Worm (Caenorhabditis elegans) whole organism, L3 larva: Measurements from ENCODE around the gene mec-2.

Experiments
- ama-1 ChIP-seq: fragments of 150-350 bp; optimal IDR thresholded peaks from 2 replicates; lab custom pipeline; 2018
- ceh-16 ChIP-seq: sonication (generic microtip); optimal IDR thresholded peaks from 2 replicates; lab custom pipeline; 2017; ENCODE audit warnings: missing biosample characterization, missing genetic modification characterization
- ceh-82 ChIP-seq: fragments of 150-350 bp; optimal IDR thresholded peaks from 2 replicates; lab custom pipeline; 2014; ENCODE audit warnings: missing biosample characterization, missing genetic modification characterization
- ceh-9 ChIP-seq: sonication (generic microtip); optimal IDR thresholded peaks from 2 replicates; lab custom pipeline; 2018; ENCODE audit warnings: missing biosample characterization, missing genetic modification characterization
- egl-27 ChIP-seq: sonication (generic microtip); optimal IDR thresholded peaks from 4 replicates; lab custom pipeline; 2017; ENCODE audit warnings: missing biosample characterization, missing genetic modification reagents, missing genetic modification characterization
- egl-5 ChIP-seq: fragments of 150-350 bp; optimal IDR thresholded peaks from 2 replicates; lab custom pipeline; 2017; ENCODE audit warnings: missing biosample characterization, missing genetic modification reagents, missing genetic modification characterization, inconsistent platforms
- elt-1 ChIP-seq: fragments of 150-350 bp; optimal IDR thresholded peaks from 2 replicates; lab custom pipeline; 2014; ENCODE audit warnings: missing biosample characterization, missing genetic modification characterization
- elt-2 ChIP-seq: sonication (generic microtip); optimal IDR thresholded peaks from 2 replicates; lab custom pipeline; 2016; ENCODE audit warnings: missing genetic modification reagents, mild to moderate bottlenecking, missing genetic modification characterization, missing compliant biosample characterization
- elt-3 ChIP-seq, 3 experiments: fragments of 150-350 bp in 1 of 3; sonication (generic microtip) in 2 of 3; optimal IDR thresholded peaks; 2 replicates in 2 of 3; 4 replicates in 1 of 3; lab custom pipeline; 2014 to 2017; ENCODE audit warnings: missing biosample characterization in 3 of 3, missing genetic modification characterization in 3 of 3
- fkh-10 ChIP-seq: sonication (generic microtip); optimal IDR thresholded peaks from 2 replicates; lab custom pipeline; 2017; ENCODE audit warnings: missing biosample characterization, missing genetic modification reagents, missing genetic modification characterization
- fkh-2 ChIP-seq: fragments of 150-350 bp; optimal IDR thresholded peaks from 2 replicates; lab custom pipeline; 2014; ENCODE audit warnings: missing biosample characterization, missing genetic modification reagents, missing genetic modification characterization
- fos-1 ChIP-seq: fragments of 150-350 bp; optimal IDR thresholded peaks from 2 replicates; lab custom pipeline; 2014; ENCODE audit warnings: missing biosample characterization, missing genetic modification characterization
- hmg-11 ChIP-seq: sonication (generic microtip); optimal IDR thresholded peaks from 2 replicates; lab custom pipeline; 2016; ENCODE audit warnings: missing genetic modification characterization, missing compliant biosample characterization
- jun-1 ChIP-seq: fragments of 150-350 bp; optimal IDR thresholded peaks from 2 replicates; lab custom pipeline; 2014; ENCODE audit warnings: missing biosample characterization, missing genetic modification reagents, missing genetic modification characterization
- lin-39 ChIP-seq: fragments of 150-350 bp; optimal IDR thresholded peaks from 2 replicates; lab custom pipeline; 2018; ENCODE audit warnings: missing biosample characterization, missing genetic modification reagents, missing genetic modification characterization
- lsy-12 ChIP-seq: sonication (generic microtip); optimal IDR thresholded peaks from 2 replicates; lab custom pipeline; 2016; ENCODE audit warnings: mild to moderate bottlenecking, missing genetic modification characterization, missing compliant biosample characterization
- mdl-1 ChIP-seq: fragments of 150-350 bp; optimal IDR thresholded peaks from 2 replicates; lab custom pipeline; 2014; ENCODE audit warnings: missing biosample characterization, missing genetic modification characterization
- mml-1 ChIP-seq: fragments of 150-350 bp; sonication (generic microtip); optimal IDR thresholded peaks from 3 replicates; lab custom pipeline; 2014; ENCODE audit warnings: missing biosample characterization, missing genetic modification characterization
- nfya-1 ChIP-seq: sonication (generic microtip); optimal IDR thresholded peaks from 2 replicates; lab custom pipeline; 2017; ENCODE audit warnings: missing genetic modification characterization, mild to moderate bottlenecking, missing compliant biosample characterization, antibody characterized with exemption, moderate library complexity; ENCODE audit not compliant: insufficient read depth
- nhr-11 ChIP-seq: fragments of 150-350 bp; optimal IDR thresholded peaks from 2 replicates; lab custom pipeline; 2014; ENCODE audit warnings: missing biosample characterization, missing genetic modification characterization
- nhr-12 ChIP-seq: fragments of 150-350 bp; optimal IDR thresholded peaks from 2 replicates; lab custom pipeline; 2014; ENCODE audit warnings: missing biosample characterization, missing genetic modification characterization
- nhr-23 ChIP-seq: fragments of 150-350 bp; optimal IDR thresholded peaks from 2 replicates; lab custom pipeline; 2014; ENCODE audit warnings: missing biosample characterization, missing genetic modification reagents, missing genetic modification characterization
- nhr-25 ChIP-seq: sonication (generic microtip); optimal IDR thresholded peaks from 2 replicates; lab custom pipeline; 2017; ENCODE audit warnings: missing biosample characterization, missing genetic modification characterization
- nhr-67 ChIP-seq: fragments of 150-350 bp; optimal IDR thresholded peaks from 2 replicates; lab custom pipeline; 2014; ENCODE audit warnings: missing biosample characterization, missing genetic modification characterization
- pha-4 ChIP-seq: fragments of 150-350 bp; optimal IDR thresholded peaks from 2 replicates; lab custom pipeline; 2014; ENCODE audit warnings: missing biosample characterization, missing genetic modification reagents, missing genetic modification characterization
- pqm-1 ChIP-seq: fragments of 150-350 bp; optimal IDR thresholded peaks from 2 replicates; lab custom pipeline; 2017; ENCODE audit warnings: missing biosample characterization, missing genetic modification characterization, inconsistent platforms
- sea-2 ChIP-seq: fragments of 150-350 bp; sonication (generic microtip); optimal IDR thresholded peaks from 4 replicates; lab custom pipeline; 2014; ENCODE audit warnings: missing biosample characterization, missing genetic modification reagents, missing genetic modification characterization
- skn-1 ChIP-seq: fragments of 150-350 bp; optimal IDR thresholded peaks from 2 replicates; lab custom pipeline; 2014; ENCODE audit warnings: missing biosample characterization, missing genetic modification characterization
- snpc-4 ChIP-seq: fragments of 150-350 bp; optimal IDR thresholded peaks from 2 replicates; lab custom pipeline; 2014; ENCODE audit warnings: missing biosample characterization, missing genetic modification characterization
- tbx-2 ChIP-seq: sonication (generic microtip); optimal IDR thresholded peaks from 2 replicates; lab custom pipeline; 2016; ENCODE audit warnings: mild to moderate bottlenecking, missing genetic modification characterization, missing compliant biosample characterization
- unc-39 ChIP-seq: sonication (generic microtip); optimal IDR thresholded peaks from 4 replicates; lab custom pipeline; 2017; ENCODE audit warnings: missing biosample characterization, missing genetic modification characterization
- unc-62 ChIP-seq: fragments of 150-350 bp; sonication (generic microtip); optimal IDR thresholded peaks from 4 replicates; lab custom pipeline; 2014; ENCODE audit warnings: missing biosample characterization, missing genetic modification reagents, missing genetic modification characterization
- zag-1 ChIP-seq: fragments of 150-350 bp; optimal IDR thresholded peaks from 2 replicates; lab custom pipeline; 2014; ENCODE audit warnings: missing biosample characterization, missing genetic modification characterization
- ztf-11 ChIP-seq: fragments of 150-350 bp; optimal IDR thresholded peaks from 2 replicates; lab custom pipeline; 2014; ENCODE audit warnings: missing biosample characterization, missing genetic modification characterization
- ztf-4 ChIP-seq: fragments of 150-350 bp; optimal IDR thresholded peaks from 2 replicates; lab custom pipeline; 2014; ENCODE audit warnings: missing biosample characterization, missing genetic modification characterization

Gene mec-2

DNA sequence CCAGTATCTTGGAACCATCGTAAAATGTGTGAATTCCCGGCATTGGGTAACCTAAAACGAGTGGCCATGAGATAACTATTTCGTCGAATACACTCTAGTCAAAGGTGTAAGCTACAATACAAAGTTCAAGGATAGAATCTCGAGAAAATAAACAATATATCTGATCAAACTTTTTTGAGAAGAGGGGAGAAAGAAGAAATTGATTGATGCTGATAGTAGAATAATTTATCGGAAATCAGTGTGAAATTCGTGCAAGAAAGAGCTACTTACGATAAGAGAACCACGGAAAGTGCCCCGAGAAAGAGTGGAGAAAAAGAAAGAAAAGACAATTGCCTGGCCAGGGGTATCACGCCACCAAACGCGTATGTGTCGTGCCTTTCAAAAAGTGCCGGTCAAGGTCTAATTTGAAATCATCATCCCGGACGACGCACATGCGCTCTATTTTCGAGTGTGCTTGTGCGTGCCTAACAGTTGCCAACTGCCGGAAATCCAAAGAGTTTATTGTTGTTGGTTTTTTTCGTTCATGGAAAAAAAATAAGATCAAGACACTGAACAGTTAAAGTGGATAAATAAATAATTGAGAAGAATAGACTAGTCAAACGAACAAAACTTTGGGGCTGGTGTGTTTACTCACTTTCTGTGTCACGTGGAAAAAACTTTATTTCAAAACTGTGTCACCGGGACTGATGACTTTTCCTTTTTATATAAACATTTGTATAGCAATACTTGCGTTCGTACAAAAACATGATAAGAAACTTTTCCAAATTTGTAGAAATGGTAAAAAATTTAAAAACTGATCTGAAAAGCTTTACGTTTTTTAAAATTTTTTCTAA lies 44.6 kb upstream of the mec-2 start, which contains the start of gene mboa-3:
TSS of gene mboa-3 (minus strand) at position 51 of the 833 bp plus-strand sequence.
- peak; percentile 92 for TF ChIP-seq pha-4 (tag; lab: Kevin White, UChicago)
- no peak for TF ChIP-seq mdl-1
- no peak for TF ChIP-seq egl-27
- no peak for TF ChIP-seq unc-39
- TF ChIP-seq ztf-4 = no peak
- TF ChIP-seq elt-2 (tag; lab: Kevin White, UChicago) = peak; percentile 88
- no peak for TF ChIP-seq egl-5 (tag; lab: Kevin White, UChicago)
- TF ChIP-seq nhr-11 = no peak
- no peak for TF ChIP-seq fkh-10 (GFP tag; lab: Kevin White, UChicago)
- no peak for TF ChIP-seq ceh-82
- TF ChIP-seq fos-1 (tag; lab: Kevin White, UChicago) = no peak
- TF ChIP-seq pqm-1 (tag; lab: Kevin White, UChicago) = peak; percentile 66
- no peak for TF ChIP-seq fkh-2 (tag; lab: Kevin White, UChicago)

- TF ChIP-seq pqm-1 (tag; lab: Kevin White, UChicago) = peak; percentile 82
- TF ChIP-seq hmg-11 = no peak
- no peak for TF ChIP-seq ceh-82
- peak; percentile 26 for TF ChIP-seq lsy-12 (tag; lab: Kevin White, UChicago)
- peak; percentile 96 for TF ChIP-seq elt-2 (tag; lab: Kevin White, UChicago)
- peak; percentile 28 for TF ChIP-seq nhr-23
- TF ChIP-seq mdl-1 = no peak
- peak in 1 of 3 experiments; percentile 0 for TF ChIP-seq elt-3 (tag; optimal IDR thresholded peaks at IDR 0.05; lab: Kevin White, UChicago)
- TF ChIP-seq nfya-1 (tag; lab: Kevin White, UChicago) = no peak
- peak; percentile 72 for TF ChIP-seq nhr-25 (tag; lab: Kevin White, UChicago)
Measured at ce11 chrX:5524260-5524659, 43.3 kb upstream of the mec-2 start.

ce11 chrX:5538416-5538815 lies 29.1 kb upstream of the mec-2 start, which contains the start of gene lgx-1:
lgx-1 (minus strand) TSS chrX:5538516.
- TF ChIP-seq nhr-25 (tag; lab: Kevin White, UChicago) (no peak), lin-39 (tag; lab: Kevin White, UChicago) (no peak), pha-4 (tag; lab: Kevin White, UChicago) (no peak), elt-3 (tag; optimal IDR thresholded peaks at IDR 0.05; lab: Kevin White, UChicago) (no peak), mml-1 (no peak), nhr-67 (tag; lab: Kevin White, UChicago) (no peak), zag-1 (no peak), nfya-1 (tag; lab: Kevin White, UChicago) (no peak), ceh-9 (tag; lab: Kevin White, UChicago) (no peak)

ce11 chrX:5543651-5544050 lies 23.9 kb upstream of the mec-2 start, which contains the start of gene C54G7.1:
C54G7.1 (plus strand) TSS chrX:5543951.
- TF ChIP-seq mml-1 (no peak), tbx-2 (tag; lab: Kevin White, UChicago) (no peak), nhr-67 (tag; lab: Kevin White, UChicago) (no peak), sea-2 (GFP tag; lab: Kevin White, UChicago) (no peak), snpc-4 (tag; lab: Kevin White, UChicago) (no peak), nhr-12 (tag; lab: Kevin White, UChicago) (no peak), ztf-11 (tag; lab: Kevin White, UChicago) (no peak), elt-3 (tag; optimal IDR thresholded peaks at IDR 0.05; lab: Kevin White, UChicago) (no peak), skn-1 (tag; lab: Kevin White, UChicago) (no peak), fkh-10 (GFP tag; lab: Kevin White, UChicago) (no peak), pha-4 (tag; lab: Kevin White, UChicago) (no peak), egl-5 (tag; lab: Kevin White, UChicago) (no peak), hmg-11 (no peak), elt-1 (no peak), jun-1 (tag; lab: Kevin White, UChicago) (no peak), ama-1 (lab: Kevin White, UChicago) (no peak)

ce11 chrX:5547828-5548227 lies 19.7 kb upstream of the mec-2 start:
- no peak for TF ChIP-seq egl-5 (tag; lab: Kevin White, UChicago)
- TF ChIP-seq unc-62 (GFP tag; lab: Kevin White, UChicago) = no peak
- no peak for TF ChIP-seq egl-27
- no peak for TF ChIP-seq ceh-9 (tag; lab: Kevin White, UChicago)
- TF ChIP-seq elt-2 (tag; lab: Kevin White, UChicago) = no peak
- TF ChIP-seq elt-3 (tag; optimal IDR thresholded peaks at IDR 0.05; lab: Kevin White, UChicago) = no peak
- TF ChIP-seq nhr-25 (tag; lab: Kevin White, UChicago) = no peak
- no peak for TF ChIP-seq ceh-16 (tag; lab: Kevin White, UChicago)
